Fruit fly (Drosophila melanogaster) whole organism, adult: ENCODE results near the gene uif.
A peak's percentile ranks its signal among the peaks of the same experiment; 100 is the strongest.

Experiments used
- bab1 ChIP-seq: fragments of 200-800 bp; sonication (Bioruptor generic); optimal IDR thresholded peaks from 3 replicates; lab custom pipeline; 2019; ENCODE audit warnings: missing biosample characterization, mild to moderate bottlenecking, missing genetic modification characterization, moderate library complexity
- cic ChIP-seq: fragments of 200-800 bp; sonication (Bioruptor generic); optimal IDR thresholded peaks from 2 replicates; lab custom pipeline; 2017; ENCODE audit warnings: missing biosample characterization, mild to moderate bottlenecking, missing genetic modification characterization, moderate library complexity
- kay ChIP-seq: fragments of 200-800 bp; sonication (Bioruptor generic); peaks from one replicate; lab custom pipeline; 2016; ENCODE audit warnings: missing biosample characterization, missing genetic modification characterization, borderline replicate concordance
- pad ChIP-seq: fragments of 200-800 bp; sonication (Bioruptor generic); optimal IDR thresholded peaks from 3 replicates; lab custom pipeline; 2017; ENCODE audit warnings: missing biosample characterization, missing genetic modification characterization, mild to moderate bottlenecking, moderate library complexity, missing genetic modification reagents

- no peak for TF ChIP-seq bab1 (GFP tag; lab: Kevin White, UChicago)
- peak; percentile 1 for TF ChIP-seq cic
- no peak for TF ChIP-seq pad (GFP tag; lab: Kevin White, UChicago)
- no peak for TF ChIP-seq kay (GFP tag; lab: Kevin White, UChicago)
Measured at dm6 chr2L:7038404-7039341, 28.5 kb upstream of the uif start.
